Worm (Caenorhabditis elegans) whole organism, mixed stage, embryonic: ENCODE data around the gene oma-2.

ENCODE experiments used
- drap-1 ChIP-seq: fragments of 200-800 bp; sonication (Bioruptor generic); optimal IDR thresholded peaks from 3 replicates; lab custom pipeline; 2018; ENCODE audit warnings: mild to moderate bottlenecking, missing genetic modification characterization, missing compliant biosample characterization
- lsy-2 ChIP-seq: fragments of 150-350 bp; optimal IDR thresholded peaks from 2 replicates; lab custom pipeline; 2014; ENCODE audit warnings: missing biosample characterization, missing genetic modification characterization

DNA sequence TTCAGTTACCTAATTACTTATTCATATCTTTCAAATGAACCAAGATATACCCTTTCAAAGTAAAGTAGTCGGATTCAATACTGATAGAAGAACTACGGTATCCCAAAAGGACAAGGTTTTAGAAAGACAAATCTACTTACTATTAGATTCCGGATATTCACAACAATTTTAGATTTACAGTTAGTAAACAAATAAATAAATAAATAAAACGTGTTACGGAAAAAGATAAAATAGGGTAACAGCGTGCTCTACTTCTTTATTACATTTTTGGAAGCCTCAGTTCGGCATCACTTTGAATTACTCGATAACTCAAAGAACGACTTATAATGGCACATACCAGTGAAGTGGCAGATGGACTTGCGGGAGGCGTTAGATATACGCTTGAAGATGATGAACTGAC lies 24.2 kb upstream of the oma-2 start, which contains the start of gene Y97E10AR.8:
- no peak for TF ChIP-seq lsy-2 (tag; lab: Kevin White, UChicago)
- no peak for TF ChIP-seq drap-1 (GFP tag; lab: Kevin White, UChicago)
